Worm (Caenorhabditis elegans) whole organism, L4 larva: Measurements from ENCODE around the gene klf-2.

ENCODE experiments used
- D1046.2 ChIP-seq: fragments of 200-800 bp; sonication (Bioruptor generic); IDR thresholded peaks from 2 replicates; pipeline ENCODE4 v1.3.6; 2022; ENCODE audit warnings: missing genetic modification characterization, missing compliant biosample characterization
- F49E8.2 ChIP-seq: sonication (generic microtip); optimal IDR thresholded peaks from 2 replicates; lab custom pipeline; 2016; ENCODE audit warnings: missing compliant biosample characterization, mild to moderate bottlenecking, missing genetic modification characterization, borderline replicate concordance
- Y48G9A.11 ChIP-seq: fragments of 200-800 bp; sonication (Bioruptor generic); IDR thresholded peaks from 2 replicates; pipeline ENCODE4 v1.3.6; 2022; ENCODE audit warnings: missing genetic modification reagents, missing genetic modification characterization, missing compliant biosample characterization
- Y5F2A.4 ChIP-seq: fragments of 200-800 bp; sonication (Bioruptor generic); optimal IDR thresholded peaks from 2 replicates; lab custom pipeline; 2018; ENCODE audit warnings: mild to moderate bottlenecking, missing genetic modification characterization, missing compliant biosample characterization
- aha-1 ChIP-seq: fragments of 150-350 bp; peaks from one replicate; lab custom pipeline; 2014; ENCODE audit warnings: missing biosample characterization, missing genetic modification characterization
- ama-1 ChIP-seq: fragments of 150-350 bp; optimal IDR thresholded peaks from 2 replicates; lab custom pipeline; 2014; ENCODE audit warnings: inconsistent platforms, mixed read lengths
- arid-1 ChIP-seq: fragments of 200-800 bp; sonication (Bioruptor generic); conservative IDR thresholded peaks from 2 replicates; pipeline ENCODE4 v1.3.6; 2022; ENCODE audit warnings: missing genetic modification reagents, missing genetic modification characterization, missing compliant biosample characterization
- ceh-32 ChIP-seq: sonication (generic microtip); optimal IDR thresholded peaks from 2 replicates; lab custom pipeline; 2016; ENCODE audit warnings: mild to moderate bottlenecking, missing genetic modification characterization, missing compliant biosample characterization; ENCODE audit not compliant: poor library complexity
- ces-1 ChIP-seq: fragments of 150-350 bp; sonication (generic microtip); optimal IDR thresholded peaks from 4 replicates; lab custom pipeline; 2014; ENCODE audit warnings: missing biosample characterization, missing genetic modification reagents, missing genetic modification characterization
- ctbp-1 ChIP-seq: fragments of 200-800 bp; sonication (Bioruptor generic); IDR thresholded peaks from 2 replicates; pipeline ENCODE4 v1.3.6; 2022; ENCODE audit warnings: missing genetic modification reagents, missing genetic modification characterization, missing compliant biosample characterization
- daf-12 ChIP-seq: fragments of 150-350 bp; optimal IDR thresholded peaks from 2 replicates; lab custom pipeline; 2014; ENCODE audit warnings: missing biosample characterization, missing genetic modification reagents, missing genetic modification characterization
- dmd-8 ChIP-seq: fragments of 200-800 bp; sonication (Bioruptor generic); IDR thresholded peaks from 2 replicates; pipeline ENCODE4 v1.3.6; 2022; ENCODE audit warnings: missing genetic modification characterization, missing compliant biosample characterization
- dmd-9 ChIP-seq: fragments of 200-800 bp; sonication (Bioruptor generic); IDR thresholded peaks from 2 replicates; pipeline ENCODE4 v1.3.6; 2022; ENCODE audit warnings: missing genetic modification reagents, missing genetic modification characterization, missing compliant biosample characterization
- dpl-1 ChIP-seq: fragments of 150-350 bp; optimal IDR thresholded peaks from 2 replicates; lab custom pipeline; 2014; ENCODE audit warnings: missing biosample characterization, missing genetic modification reagents, missing genetic modification characterization
- fos-1 ChIP-seq: fragments of 150-350 bp; optimal IDR thresholded peaks from 2 replicates; lab custom pipeline; 2014; ENCODE audit warnings: missing biosample characterization, missing genetic modification characterization
- hlh-30 ChIP-seq: sonication (generic microtip); optimal IDR thresholded peaks from 2 replicates; lab custom pipeline; 2017; ENCODE audit warnings: antibody characterized with exemption, mild to moderate bottlenecking, missing genetic modification characterization, missing compliant biosample characterization; ENCODE audit not compliant: insufficient read depth
- hmg-1.1 ChIP-seq: fragments of 200-800 bp; sonication (Bioruptor generic); IDR thresholded peaks from 2 replicates; pipeline ENCODE4 v1.3.6; 2022; ENCODE audit warnings: missing genetic modification reagents, missing genetic modification characterization, missing compliant biosample characterization
- jun-1 ChIP-seq: fragments of 150-350 bp; optimal IDR thresholded peaks from 2 replicates; lab custom pipeline; 2014; ENCODE audit warnings: missing biosample characterization, missing genetic modification reagents, missing genetic modification characterization
- lim-7 ChIP-seq: fragments of 200-800 bp; sonication (Bioruptor generic); IDR thresholded peaks from 2 replicates; pipeline ENCODE4 v1.3.6; 2022; ENCODE audit warnings: missing genetic modification characterization, missing compliant biosample characterization
- lin-13 ChIP-seq: fragments of 150-350 bp; optimal IDR thresholded peaks from 2 replicates; lab custom pipeline; 2014; ENCODE audit warnings: missing biosample characterization, missing genetic modification reagents, missing genetic modification characterization
- lin-38 ChIP-seq: fragments of 200-800 bp; sonication (Bioruptor generic); IDR thresholded peaks from 2 replicates; pipeline ENCODE4 v1.3.6; 2022; ENCODE audit warnings: missing genetic modification reagents, missing genetic modification characterization, missing compliant biosample characterization
- lin-39 ChIP-seq: fragments of 150-350 bp; optimal IDR thresholded peaks from 2 replicates; lab custom pipeline; 2014; ENCODE audit warnings: missing biosample characterization, missing genetic modification reagents, missing genetic modification characterization
- madf-5 ChIP-seq, 2 experiments: fragments of 200-800 bp; sonication (Bioruptor generic); IDR thresholded peaks; 2 replicates each; pipeline ENCODE4 v1.3.6; 2022; ENCODE audit warnings: missing compliant biosample characterization in 2 of 2, missing genetic modification characterization in 2 of 2
- mdl-1 ChIP-seq, 2 experiments: fragments of 150-350 bp in 1 of 2; sonication (generic microtip) in 1 of 2; optimal IDR thresholded peaks; 2 replicates each; lab custom pipeline; 2014 to 2017; ENCODE audit warnings: missing biosample characterization in 2 of 2, missing genetic modification characterization in 2 of 2
- mdt-29 ChIP-seq: fragments of 200-800 bp; sonication (Bioruptor generic); IDR thresholded peaks from 2 replicates; pipeline ENCODE4 v1.3.6; 2022; ENCODE audit warnings: missing genetic modification reagents, missing genetic modification characterization, missing compliant biosample characterization
- mep-1 ChIP-seq: fragments of 150-350 bp; sonication (generic microtip); optimal IDR thresholded peaks from 3 replicates; lab custom pipeline; 2014; ENCODE audit warnings: missing biosample characterization, missing genetic modification characterization
- nhr-11 ChIP-seq: fragments of 150-350 bp; optimal IDR thresholded peaks from 2 replicates; lab custom pipeline; 2014; ENCODE audit warnings: missing biosample characterization, missing genetic modification characterization
- nhr-237 ChIP-seq: sonication (generic microtip); optimal IDR thresholded peaks from 2 replicates; lab custom pipeline; 2017; ENCODE audit warnings: missing biosample characterization, missing genetic modification characterization
- nhr-25 ChIP-seq: sonication (generic microtip); optimal IDR thresholded peaks from 2 replicates; lab custom pipeline; 2017; ENCODE audit warnings: missing genetic modification characterization, mild to moderate bottlenecking, missing compliant biosample characterization, antibody characterized with exemption, moderate library complexity, borderline replicate concordance; ENCODE audit not compliant: insufficient read depth
- nhr-28 ChIP-seq: fragments of 150-350 bp; optimal IDR thresholded peaks from 2 replicates; lab custom pipeline; 2014; ENCODE audit warnings: missing biosample characterization, missing genetic modification characterization
- nhr-42 ChIP-seq: fragments of 200-800 bp; sonication (Bioruptor generic); IDR thresholded peaks from 2 replicates; pipeline ENCODE4 v1.3.6; 2022; ENCODE audit warnings: missing genetic modification characterization, missing compliant biosample characterization
- nhr-77 ChIP-seq: fragments of 150-350 bp; optimal IDR thresholded peaks from 2 replicates; lab custom pipeline; 2014; ENCODE audit warnings: missing biosample characterization, missing genetic modification characterization
- pqm-1 ChIP-seq: sonication (generic microtip); optimal IDR thresholded peaks from 2 replicates; lab custom pipeline; 2017; ENCODE audit warnings: missing biosample characterization, missing genetic modification characterization
- rbr-2 ChIP-seq: sonication (generic microtip); optimal IDR thresholded peaks from 2 replicates; lab custom pipeline; 2016; ENCODE audit warnings: missing genotype, missing genetic modification characterization, missing compliant biosample characterization
- saeg-2 ChIP-seq: fragments of 200-800 bp; sonication (Bioruptor generic); IDR thresholded peaks from 2 replicates; pipeline ENCODE4 v1.3.6; 2022; ENCODE audit warnings: missing genetic modification reagents, missing genetic modification characterization, missing compliant biosample characterization
- sdz-12 ChIP-seq: fragments of 200-800 bp; sonication (Bioruptor generic); optimal IDR thresholded peaks from 2 replicates; lab custom pipeline; 2018; ENCODE audit warnings: mild to moderate bottlenecking, missing genetic modification characterization, missing compliant biosample characterization
- skn-1 ChIP-seq: fragments of 150-350 bp; optimal IDR thresholded peaks from 2 replicates; lab custom pipeline; 2014; ENCODE audit warnings: missing biosample characterization, missing genetic modification characterization
- snpc-1.2 ChIP-seq: fragments of 200-800 bp; sonication (Bioruptor generic); IDR thresholded peaks from 2 replicates; pipeline ENCODE4 v1.3.6; 2022; ENCODE audit warnings: missing genetic modification reagents, missing genetic modification characterization, missing compliant biosample characterization
- snpc-4 ChIP-seq: fragments of 150-350 bp; optimal IDR thresholded peaks from 2 replicates; lab custom pipeline; 2014; ENCODE audit warnings: missing biosample characterization, missing genetic modification characterization
- spr-1 ChIP-seq: sonication (generic microtip); optimal IDR thresholded peaks from 2 replicates; lab custom pipeline; 2016; ENCODE audit warnings: mild to moderate bottlenecking, missing genetic modification characterization, missing compliant biosample characterization
- spr-3 ChIP-seq: fragments of 200-800 bp; sonication (Bioruptor generic); optimal IDR thresholded peaks from 2 replicates; lab custom pipeline; 2018; ENCODE audit warnings: mild to moderate bottlenecking, missing genetic modification characterization, missing compliant biosample characterization
- tra-1 ChIP-seq: fragments of 200-800 bp; sonication (Bioruptor generic); IDR thresholded peaks from 2 replicates; pipeline ENCODE4 v1.3.6; 2022; ENCODE audit warnings: missing genetic modification reagents, missing genetic modification characterization, missing compliant biosample characterization
- unc-62 ChIP-seq, 3 experiments: fragments of 150-350 bp in 1 of 3; sonication (generic microtip); optimal IDR thresholded peaks in 2 of 3; peaks in 1 of 3; 1 replicate in 1 of 3; 2 replicates in 2 of 3; lab custom pipeline; 2014 to 2017; ENCODE audit warnings: missing biosample characterization in 3 of 3, missing genetic modification characterization in 3 of 3, missing genetic modification reagents in 3 of 3, missing genotype in 1 of 3
- zip-11 ChIP-seq: fragments of 200-800 bp; sonication (Bioruptor generic); IDR thresholded peaks from 2 replicates; pipeline ENCODE4 v1.3.6; 2022; ENCODE audit warnings: missing genetic modification characterization, missing compliant biosample characterization

klf-2 gene

DNA sequence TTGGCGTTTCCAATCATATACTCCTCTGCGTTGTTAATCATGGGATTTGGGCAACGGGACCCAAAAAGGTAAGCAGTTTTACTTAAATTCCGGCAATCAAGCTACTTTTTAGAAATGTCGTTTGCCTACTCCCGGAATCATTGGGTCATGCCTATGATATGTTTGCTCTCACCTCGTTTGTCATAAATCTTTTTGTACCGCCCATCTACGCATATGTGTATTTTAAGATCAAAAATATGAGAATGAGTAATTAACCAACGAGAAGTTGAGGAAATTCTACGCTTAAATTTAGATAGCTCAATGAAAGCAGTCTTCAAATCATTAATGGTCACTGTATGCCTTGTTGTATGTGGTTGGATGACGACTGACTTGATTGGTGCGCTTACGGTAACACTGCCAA, 3.2 kb upstream of the klf-2 start:
- no peak for TF ChIP-seq spr-1 (tag; lab: Kevin White, UChicago)
- TF ChIP-seq unc-62 (GFP tag; optimal IDR thresholded peaks at IDR 0.05 in 1 of 2; lab: Kevin White, UChicago) = peak in 1 of 2 experiments; percentile 98
- no peak for TF ChIP-seq unc-62 (tag; optimal IDR thresholded peaks at IDR 0.05; lab: Kevin White, UChicago)
- no peak for TF ChIP-seq mdl-1 (tag; optimal IDR thresholded peaks at IDR 0.05; lab: Kevin White, UChicago)

DNA sequence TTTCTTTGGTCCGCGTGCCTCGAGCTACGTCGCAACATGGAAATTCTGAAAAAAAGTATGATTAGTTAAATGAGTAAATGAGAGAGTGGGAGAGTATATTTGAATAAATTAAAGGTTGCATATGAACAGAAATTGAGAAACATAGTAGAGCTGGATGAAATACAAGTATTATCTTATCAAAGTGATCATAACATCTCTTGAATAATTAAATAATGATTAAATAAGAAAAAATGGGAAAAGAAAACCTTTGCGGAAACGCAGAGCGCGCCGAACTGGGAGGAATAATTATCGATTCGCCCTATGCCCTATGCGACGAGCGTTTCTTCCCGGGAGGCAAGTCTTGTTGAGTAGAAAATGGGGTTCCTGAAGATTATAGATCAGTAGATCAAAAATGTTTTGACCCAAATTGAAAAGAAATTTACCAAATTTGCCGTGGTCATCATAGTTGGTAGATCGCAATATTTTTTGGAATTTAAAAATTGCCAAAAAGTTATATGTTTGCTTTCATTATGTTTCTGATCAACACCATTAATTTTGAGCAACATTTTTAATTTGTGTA, 4.1 kb downstream of the klf-2 start, which contains the start of gene F53F8.3:
TSS of gene F53F8.3 (minus strand) at position 51 of the 559 bp plus-strand sequence.
- TF ChIP-seq ceh-32 (tag; lab: Kevin White, UChicago) (no peak), lin-13 (no peak), fos-1 (tag; lab: Kevin White, UChicago) (no peak), ama-1 (lab: Kevin White, UChicago) (no peak), ces-1 (no peak), daf-12 (tag; lab: Kevin White, UChicago) (no peak), nhr-237 (tag; lab: Kevin White, UChicago) (no peak), dmd-8 (no peak), saeg-2 (no peak), pqm-1 (tag; lab: Kevin White, UChicago) (no peak)
- TF ChIP-seq, all 104 proteins: peak for 0

DNA sequence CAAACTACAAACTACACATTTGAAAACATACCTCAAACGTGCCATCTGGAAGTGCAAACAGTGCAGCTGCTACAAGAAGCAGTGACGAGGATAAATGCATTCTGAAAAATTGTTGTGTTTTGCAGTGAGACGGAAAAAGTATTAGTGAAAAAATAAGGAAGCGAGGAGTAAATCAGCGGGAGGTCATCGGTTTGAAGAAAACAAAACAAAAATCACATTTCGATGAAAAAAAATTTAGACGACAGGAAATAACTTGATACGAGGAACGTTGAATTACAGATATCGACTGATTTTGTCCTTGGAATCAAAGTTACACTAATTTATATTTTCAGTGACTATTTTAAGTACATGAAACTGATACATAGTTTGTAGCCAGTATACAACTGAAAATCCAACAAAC, 6.1 kb downstream of the klf-2 start, which contains the start of gene F53F8.4:
TSS of gene F53F8.4 (minus strand) at position 101 of the 400 bp plus-strand sequence.
- TF ChIP-seq sdz-12 (GFP tag; lab: Kevin White, UChicago) = no peak
- TF ChIP-seq nhr-77 = no peak
- TF ChIP-seq rbr-2 (tag; lab: Kevin White, UChicago) = no peak

DNA sequence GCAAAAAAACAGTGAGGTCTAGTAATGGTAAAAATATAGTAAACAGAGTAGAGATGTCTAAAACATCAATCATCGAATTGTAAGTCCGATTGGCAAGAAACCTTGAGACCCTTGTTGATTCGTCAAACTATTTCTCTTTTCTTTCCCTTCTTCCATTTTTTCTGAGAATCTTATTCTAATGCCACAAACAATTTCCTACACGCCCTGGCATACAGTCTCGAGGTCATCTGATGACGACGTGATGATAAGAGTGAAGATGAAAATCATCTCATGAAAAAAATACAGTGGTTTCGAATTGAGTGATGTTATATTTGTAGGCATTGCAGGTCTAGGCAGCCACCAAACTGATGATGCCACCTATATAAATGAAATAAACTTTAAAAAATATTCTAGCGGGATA, 7.4 kb downstream of the klf-2 start:
- TF ChIP-seq nhr-25 (peak; percentile 42), Y48G9A.11 (GFP tag; lab: Robert Waterston, UW) (no peak), mep-1 (tag; lab: Kevin White, UChicago) (peak; percentile 1), tra-1 (peak; percentile 42; the same call in 1 of the 2 replicates), hlh-30 (tag; lab: Kevin White, UChicago) (peak; percentile 45), nhr-28 (tag; lab: Kevin White, UChicago) (peak; percentile 28)
- TF ChIP-seq, all 104 proteins: peak for 5

DNA sequence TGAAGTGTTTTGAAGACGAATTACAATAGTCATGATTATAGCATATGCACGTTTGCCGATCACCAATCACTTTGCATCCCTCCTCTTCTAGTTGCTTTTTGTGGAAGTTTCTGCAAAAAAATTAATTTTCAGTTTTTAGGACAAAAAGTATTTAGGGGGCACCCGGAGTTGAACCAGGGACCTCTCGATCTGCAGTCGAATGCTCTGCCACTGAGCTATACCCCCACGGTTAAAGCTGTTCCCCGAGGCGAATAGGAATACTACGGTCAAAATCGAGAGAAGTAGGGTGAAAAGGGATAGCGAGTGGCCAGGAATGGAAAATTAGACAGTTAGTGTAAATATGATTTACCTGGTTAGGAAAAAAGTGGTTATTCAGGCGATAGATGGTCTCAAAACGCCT, 8.5 kb downstream of the klf-2 start:
- peak; percentile 71 for TF ChIP-seq lin-38 (GFP tag; lab: Robert Waterston, UW)
- peak; percentile 66 for TF ChIP-seq mdt-29 (GFP tag; lab: Robert Waterston, UW)
- TF ChIP-seq lim-7 (GFP tag; lab: Robert Waterston, UW) = peak; percentile 92
- TF ChIP-seq ces-1 = no peak
- 0 out of 2 replicates have a peak, but pooled peaks have one; percentile 66 for TF ChIP-seq zip-11 (GFP tag; lab: Robert Waterston, UW)
- TF ChIP-seq dpl-1 (GFP tag; lab: Kevin White, UChicago) = peak; percentile 13
- TF ChIP-seq arid-1 (GFP tag; lab: Robert Waterston, UW) = peak; percentile 85
- peak; percentile 83 to 92; a peak in 3 of 4 replicates for TF ChIP-seq madf-5 (GFP tag; IDR thresholded peaks at IDR 0.05; lab: Robert Waterston, UW)
- no peak for TF ChIP-seq nhr-11
- peak; percentile 36 for TF ChIP-seq spr-3 (GFP tag; lab: Kevin White, UChicago)
- TF ChIP-seq tra-1 = peak; percentile 83
- TF ChIP-seq skn-1 (tag; lab: Kevin White, UChicago) = no peak
- TF ChIP-seq Y5F2A.4 (GFP tag; lab: Kevin White, UChicago) = peak; percentile 22
- peak; percentile 78 for TF ChIP-seq hmg-1.1 (GFP tag; lab: Robert Waterston, UW)
- TF ChIP-seq snpc-1.2 (GFP tag; lab: Robert Waterston, UW) = peak; percentile 80
- peak; percentile 76; the same call in 1 of the 2 replicates for TF ChIP-seq D1046.2
- TF ChIP-seq dmd-9 (GFP tag; lab: Robert Waterston, UW) = peak; percentile 29; the same call in 1 of the 2 replicates
- TF ChIP-seq aha-1 (tag; lab: Kevin White, UChicago) = no peak
- peak; percentile 16 for TF ChIP-seq F49E8.2 (tag; lab: Kevin White, UChicago)
- TF ChIP-seq snpc-4 (tag; lab: Kevin White, UChicago) = no peak
- TF ChIP-seq lin-39 (tag; lab: Kevin White, UChicago) = no peak
- TF ChIP-seq nhr-42 (GFP tag; lab: Robert Waterston, UW) = peak; percentile 58; the same call in 1 of the 2 replicates
- peak; percentile 90 for TF ChIP-seq dmd-8
- peak; percentile 19 for TF ChIP-seq jun-1 (tag; lab: Kevin White, UChicago)
- TF ChIP-seq ctbp-1 (GFP tag; lab: Robert Waterston, UW) = peak; percentile 70
